Worm (Caenorhabditis elegans) whole organism, L4/young adult: ENCODE measurements around the gene Y94H6A.2.

Experiments
- W03F9.2 ChIP-seq: fragments of 150-350 bp; optimal IDR thresholded peaks from 2 replicates; lab custom pipeline; 2014; ENCODE audit warnings: missing biosample characterization, missing genetic modification characterization
- dao-5 ChIP-seq: sonication (generic microtip); optimal IDR thresholded peaks from 2 replicates; lab custom pipeline; 2016; ENCODE audit warnings: missing genotype, missing genetic modification characterization, moderate library complexity, missing compliant biosample characterization
- him-1 ChIP-seq: sonication (generic microtip); optimal IDR thresholded peaks from 2 replicates; lab custom pipeline; 2016; ENCODE audit warnings: missing genotype, missing genetic modification reagents, missing genetic modification characterization, missing compliant biosample characterization

- TF ChIP-seq him-1 (no peak), W03F9.2 (no peak), dao-5 (no peak)
These were observed 8.4 kb downstream of the Y94H6A.2 start for ce11 chrIV:2738466-2738865.
